Fruit fly (Drosophila melanogaster) whole organism, adult: Measurements from ENCODE around the gene CG42821.

Experiments used
- CG11617 ChIP-seq: fragments of 200-800 bp; sonication (Bioruptor generic); optimal IDR thresholded peaks from 2 replicates; lab custom pipeline; 2017; ENCODE audit warnings: mild to moderate bottlenecking, missing biosample characterization, missing genetic modification reagents, missing genetic modification characterization
- CG12768 ChIP-seq: fragments of 200-800 bp; sonication (Bioruptor generic); optimal IDR thresholded peaks from 2 replicates; lab custom pipeline; 2017; ENCODE audit warnings: missing biosample characterization, missing genetic modification characterization, mild to moderate bottlenecking, moderate library complexity, missing genetic modification reagents
- CG14711 ChIP-seq: fragments of 200-800 bp; sonication (Bioruptor generic); optimal IDR thresholded peaks from 2 replicates; lab custom pipeline; 2018; ENCODE audit warnings: missing biosample characterization, mild to moderate bottlenecking, missing genetic modification characterization, moderate library complexity
- CG1620 ChIP-seq: fragments of 200-800 bp; sonication (Bioruptor generic); optimal IDR thresholded peaks from 2 replicates; lab custom pipeline; 2016; ENCODE audit warnings: missing biosample characterization, missing genetic modification characterization
- CG33017 ChIP-seq: fragments of 200-800 bp; sonication (Bioruptor generic); optimal IDR thresholded peaks from 2 replicates; lab custom pipeline; 2018; ENCODE audit warnings: missing biosample characterization, mild to moderate bottlenecking, missing genetic modification characterization, moderate library complexity
- CG5204 ChIP-seq: fragments of 200-800 bp; sonication (Bioruptor generic); optimal IDR thresholded peaks from 2 replicates; lab custom pipeline; 2016; ENCODE audit warnings: missing biosample characterization, missing genetic modification characterization
- CG7045 ChIP-seq: fragments of 200-800 bp; sonication (Bioruptor generic); optimal IDR thresholded peaks from 2 replicates; lab custom pipeline; 2017; ENCODE audit warnings: missing biosample characterization, mild to moderate bottlenecking, missing genetic modification characterization
- CG7101 ChIP-seq: fragments of 200-800 bp; sonication (Bioruptor generic); optimal IDR thresholded peaks from 2 replicates; lab custom pipeline; 2018; ENCODE audit warnings: missing biosample characterization, mild to moderate bottlenecking, missing genetic modification characterization, moderate library complexity
- Clk ChIP-seq: fragments of 200-800 bp; sonication (Bioruptor generic); optimal IDR thresholded peaks from 2 replicates; lab custom pipeline; 2017; ENCODE audit warnings: missing biosample characterization, missing genetic modification characterization
- Crg-1 ChIP-seq: fragments of 200-800 bp; sonication (Bioruptor generic); optimal IDR thresholded peaks from 2 replicates; lab custom pipeline; 2016; ENCODE audit warnings: missing biosample characterization, missing genetic modification characterization
- Hr96 ChIP-seq: fragments of 200-800 bp; sonication (Bioruptor generic); optimal IDR thresholded peaks from 2 replicates; lab custom pipeline; 2016; ENCODE audit warnings: missing biosample characterization, missing genetic modification characterization
- Mnt ChIP-seq: fragments of 200-800 bp; sonication (Bioruptor generic); optimal IDR thresholded peaks from 2 replicates; lab custom pipeline; 2016; ENCODE audit warnings: missing biosample characterization, mild to moderate bottlenecking, missing genetic modification characterization
- bab1 ChIP-seq: fragments of 200-800 bp; sonication (Bioruptor generic); optimal IDR thresholded peaks from 3 replicates; lab custom pipeline; 2019; ENCODE audit warnings: missing biosample characterization, mild to moderate bottlenecking, missing genetic modification characterization, moderate library complexity
- cic ChIP-seq: fragments of 200-800 bp; sonication (Bioruptor generic); optimal IDR thresholded peaks from 2 replicates; lab custom pipeline; 2017; ENCODE audit warnings: missing biosample characterization, mild to moderate bottlenecking, missing genetic modification characterization, moderate library complexity
- cnc ChIP-seq, 2 experiments: fragments of >200 bp; optimal IDR thresholded peaks; 2 replicates each; lab custom pipeline; 2017
- kay ChIP-seq: fragments of 200-800 bp; sonication (Bioruptor generic); peaks from one replicate; lab custom pipeline; 2016; ENCODE audit warnings: missing biosample characterization, missing genetic modification characterization, borderline replicate concordance
- ovo ChIP-seq: fragments of 200-800 bp; sonication (Bioruptor generic); optimal IDR thresholded peaks from 2 replicates; lab custom pipeline; 2016; ENCODE audit warnings: missing biosample characterization, missing genetic modification characterization
- pad ChIP-seq: fragments of 200-800 bp; sonication (Bioruptor generic); optimal IDR thresholded peaks from 3 replicates; lab custom pipeline; 2017; ENCODE audit warnings: missing biosample characterization, missing genetic modification characterization, mild to moderate bottlenecking, moderate library complexity, missing genetic modification reagents
- tj ChIP-seq: fragments of 200-800 bp; sonication (Bioruptor generic); optimal IDR thresholded peaks from 3 replicates; lab custom pipeline; 2017; ENCODE audit warnings: missing biosample characterization, mild to moderate bottlenecking, missing genetic modification characterization, moderate library complexity
- toe ChIP-seq: fragments of 200-800 bp; sonication (Bioruptor generic); optimal IDR thresholded peaks from 2 replicates; lab custom pipeline; 2016; ENCODE audit warnings: missing biosample characterization, missing genetic modification characterization

Gene CG42821

DNA sequence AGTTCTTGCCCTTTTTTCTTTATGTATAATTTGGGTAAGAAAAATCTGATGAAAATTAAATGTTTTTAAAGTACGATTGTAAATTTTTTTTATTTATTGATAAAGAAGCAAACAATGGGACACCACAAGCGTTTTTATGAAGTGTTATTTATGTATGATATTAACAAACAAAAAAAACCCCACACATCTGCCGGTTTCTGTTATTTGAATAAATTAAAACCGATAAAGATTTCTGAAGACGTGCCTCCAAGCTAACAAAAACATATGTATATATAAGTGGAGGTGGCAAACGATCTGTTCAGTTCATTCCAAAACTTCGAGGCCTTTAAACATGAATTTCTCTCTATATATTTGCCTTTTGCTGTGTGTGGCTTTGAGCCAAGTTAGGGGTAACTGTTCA, 724 bp downstream of the CG42821 start, which contains the start of gene CG42822:
Gene CG42822, plus strand, starts transcription at position 301 of the 400 bp plus-strand sequence.
- TF ChIP-seq toe (GFP tag; lab: Kevin White, UChicago) (no peak), CG5204 (GFP tag; lab: Kevin White, UChicago) (no peak), Mnt (GFP tag; lab: Kevin White, UChicago) (no peak), tj (GFP tag; lab: Kevin White, UChicago) (no peak), CG7101 (no peak), CG33017 (no peak), Clk (no peak), CG14711 (tag; lab: Kevin White, UChicago) (no peak), cnc (optimal IDR thresholded peaks at IDR 0.05; lab: Kevin White, UChicago) (no peak), Hr96 (GFP tag; lab: Kevin White, UChicago) (no peak), ovo (GFP tag; lab: Kevin White, UChicago) (no peak)

DNA sequence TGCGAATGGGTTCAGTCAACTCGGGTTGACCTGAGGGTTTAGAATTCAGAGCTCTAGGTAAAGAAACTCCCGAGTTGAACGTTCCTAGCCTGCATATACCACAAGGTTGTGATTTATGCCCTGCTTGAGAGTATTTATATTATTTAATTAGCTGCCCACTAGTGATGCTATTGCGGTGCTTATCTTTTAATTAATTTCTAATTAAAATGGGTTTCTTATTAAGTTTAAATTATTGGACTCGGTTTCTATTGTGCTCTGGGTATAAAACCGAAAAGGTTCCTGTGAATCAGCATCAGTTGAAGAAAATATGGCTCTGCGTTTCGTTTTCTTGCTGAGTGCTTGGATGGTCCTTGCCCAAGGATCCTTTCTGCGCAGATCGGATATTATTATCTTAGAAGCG, 2.6 kb downstream of the CG42821 start, which contains the start of gene CG5866:
Gene CG5866, plus strand, starts transcription at position 301 of the 400 bp plus-strand sequence.
- TF ChIP-seq bab1 (no peak), Crg-1 (GFP tag; lab: Kevin White, UChicago) (no peak), kay (GFP tag; lab: Kevin White, UChicago) (no peak), CG7045 (GFP tag; lab: Kevin White, UChicago) (no peak), pad (GFP tag; lab: Kevin White, UChicago) (no peak), CG11617 (no peak)

DNA sequence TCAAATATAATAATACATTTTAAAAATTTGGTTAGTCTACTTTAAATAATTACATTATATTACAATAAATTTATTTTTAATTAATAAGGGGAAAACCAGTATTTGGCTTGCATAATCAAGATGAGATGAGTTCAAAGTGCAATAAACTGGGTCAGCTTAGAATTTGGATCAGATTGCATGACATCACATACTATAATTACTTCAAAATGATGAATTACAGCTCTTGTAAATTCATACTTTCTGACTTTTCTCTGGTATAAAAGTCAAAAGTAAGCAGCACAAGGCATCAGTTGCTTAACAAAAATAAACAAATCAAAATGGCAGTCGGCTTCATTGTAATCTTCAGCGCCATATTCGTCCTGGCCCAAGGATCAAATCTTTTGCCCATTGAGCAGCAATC, 4.3 kb downstream of the CG42821 start, which contains the start of gene CG33333:
Gene CG33333, plus strand, starts transcription at position 301 of the 400 bp plus-strand sequence.
- TF ChIP-seq pad (GFP tag; lab: Kevin White, UChicago) (no peak), CG14711 (tag; lab: Kevin White, UChicago) (no peak), cic (no peak), Clk (no peak), Mnt (GFP tag; lab: Kevin White, UChicago) (no peak), Crg-1 (GFP tag; lab: Kevin White, UChicago) (no peak), toe (GFP tag; lab: Kevin White, UChicago) (no peak), ovo (GFP tag; lab: Kevin White, UChicago) (no peak), CG11617 (no peak), CG7101 (no peak), CG7045 (GFP tag; lab: Kevin White, UChicago) (no peak), CG1620 (GFP tag; lab: Kevin White, UChicago) (no peak)

DNA sequence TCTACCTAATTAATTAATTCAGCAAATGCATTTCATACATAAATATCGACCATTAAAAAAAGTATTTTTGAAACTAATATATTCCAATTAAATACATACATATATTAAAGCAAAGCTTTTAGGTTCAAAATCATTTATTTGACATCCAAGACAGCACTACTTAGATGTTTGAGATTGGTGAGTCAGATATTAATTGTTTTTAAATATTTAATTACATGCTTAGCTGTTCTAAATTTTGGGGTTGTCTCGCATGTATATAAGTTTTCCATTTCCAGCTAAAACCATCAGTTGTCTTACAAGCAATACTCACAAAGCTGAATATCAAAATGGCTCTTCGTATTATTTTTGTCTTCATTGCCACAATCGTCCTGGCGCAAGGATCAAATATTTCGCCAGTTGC, 5.6 kb downstream of the CG42821 start, which contains the start of gene CG42834:
Gene CG42834, plus strand, starts transcription at position 301 of the 400 bp plus-strand sequence.
- no peak for TF ChIP-seq CG12768
- TF ChIP-seq CG11617: no peak
- no peak for TF ChIP-seq CG1620 (GFP tag; lab: Kevin White, UChicago)
- TF ChIP-seq toe (GFP tag; lab: Kevin White, UChicago): no peak
- TF ChIP-seq cic: no peak
- no peak for TF ChIP-seq kay (GFP tag; lab: Kevin White, UChicago)
- TF ChIP-seq CG7101: no peak
- TF ChIP-seq Mnt (GFP tag; lab: Kevin White, UChicago): no peak
- no peak for TF ChIP-seq ovo (GFP tag; lab: Kevin White, UChicago)
- TF ChIP-seq pad (GFP tag; lab: Kevin White, UChicago): no peak

DNA sequence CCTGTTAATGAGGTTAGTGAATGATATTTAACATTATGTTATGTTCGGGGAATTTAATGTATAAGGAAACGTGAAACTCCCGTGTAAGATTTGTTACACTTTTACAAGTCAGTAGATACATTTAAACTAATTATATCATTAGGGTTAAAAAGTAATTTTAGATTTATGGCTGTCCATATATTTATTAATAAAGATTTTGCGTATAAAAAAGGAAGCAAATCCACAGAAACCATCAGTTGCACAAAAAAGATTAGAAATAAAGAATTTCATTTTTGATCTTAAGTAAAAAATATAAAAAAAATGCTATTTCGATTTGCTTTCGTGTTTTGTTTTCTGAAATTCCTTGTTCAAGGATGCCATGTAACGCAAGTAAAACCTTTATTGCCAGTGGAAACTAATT, 7.5 kb downstream of the CG42821 start, which contains the start of gene CG42835:
Gene CG42835, plus strand, starts transcription at position 301 of the 400 bp plus-strand sequence.
- TF ChIP-seq CG14711 (tag; lab: Kevin White, UChicago) (no peak), cic (no peak), toe (GFP tag; lab: Kevin White, UChicago) (no peak), CG7045 (GFP tag; lab: Kevin White, UChicago) (no peak), Crg-1 (GFP tag; lab: Kevin White, UChicago) (no peak), CG7101 (no peak), CG5204 (GFP tag; lab: Kevin White, UChicago) (no peak), kay (GFP tag; lab: Kevin White, UChicago) (no peak), CG11617 (no peak), bab1 (no peak), ovo (GFP tag; lab: Kevin White, UChicago) (no peak), Clk (no peak), Hr96 (GFP tag; lab: Kevin White, UChicago) (no peak), pad (GFP tag; lab: Kevin White, UChicago) (no peak), CG33017 (no peak), cnc (optimal IDR thresholded peaks at IDR 0.05; lab: Kevin White, UChicago) (no peak), CG12768 (no peak)

DNA sequence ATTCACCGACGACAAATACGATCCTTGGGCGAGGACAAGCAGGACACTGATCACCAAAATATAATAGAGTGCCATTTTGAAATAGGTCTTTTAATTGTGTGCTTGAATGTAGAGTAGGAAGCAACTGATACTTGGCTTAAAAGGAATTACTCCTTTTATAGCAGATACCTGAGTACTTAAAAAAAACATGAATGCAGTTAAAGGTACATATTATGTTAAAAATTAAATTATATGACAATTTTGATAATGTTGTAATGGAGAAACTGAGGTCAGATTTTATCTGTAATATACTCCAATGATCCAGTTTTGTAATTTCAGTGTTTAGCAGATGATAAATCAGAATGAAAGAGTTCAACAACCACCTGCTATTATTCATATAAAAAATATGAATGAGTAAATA, 9.2 kb downstream of the CG42821 start, which contains the start of gene CG14332:
Gene CG14332, minus strand, starts transcription at position 101 of the 400 bp plus-strand sequence.
- TF ChIP-seq Clk (no peak), CG33017 (no peak), cnc (optimal IDR thresholded peaks at IDR 0.05; lab: Kevin White, UChicago) (no peak), CG11617 (no peak)

DNA sequence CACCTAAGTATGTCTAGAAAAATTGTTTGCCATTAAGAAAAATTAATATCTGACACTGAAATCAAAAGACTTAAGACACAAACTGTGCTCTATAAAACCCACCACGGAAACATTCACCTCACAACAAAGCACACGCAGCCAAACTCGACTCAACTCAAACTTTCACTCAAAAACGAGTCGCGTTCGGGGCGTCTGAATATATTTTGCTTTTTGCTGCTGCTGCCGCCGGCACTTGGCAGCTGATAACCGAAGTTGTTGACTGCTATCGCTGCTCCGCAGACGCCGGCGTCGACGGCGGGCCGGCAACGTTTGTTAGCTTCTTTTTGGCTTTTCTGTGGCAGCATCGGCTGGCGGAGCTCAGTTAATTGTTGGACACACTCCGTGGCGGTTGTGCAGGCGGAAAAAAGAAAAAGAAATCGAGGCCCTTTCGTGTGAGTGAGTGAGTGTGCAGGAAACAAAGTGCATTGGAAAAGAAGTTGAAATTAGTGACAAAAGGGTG, 12.6 kb downstream of the CG42821 start, which contains the start of gene cysu:
Gene cysu, plus strand, starts transcription at position 352 of the 499 bp plus-strand sequence.
- TF ChIP-seq Mnt (GFP tag; lab: Kevin White, UChicago) (no peak), CG7045 (GFP tag; lab: Kevin White, UChicago) (no peak)
